Fruit fly (Drosophila melanogaster): Measurements from ENCODE around the gene Sec8.

DNA sequence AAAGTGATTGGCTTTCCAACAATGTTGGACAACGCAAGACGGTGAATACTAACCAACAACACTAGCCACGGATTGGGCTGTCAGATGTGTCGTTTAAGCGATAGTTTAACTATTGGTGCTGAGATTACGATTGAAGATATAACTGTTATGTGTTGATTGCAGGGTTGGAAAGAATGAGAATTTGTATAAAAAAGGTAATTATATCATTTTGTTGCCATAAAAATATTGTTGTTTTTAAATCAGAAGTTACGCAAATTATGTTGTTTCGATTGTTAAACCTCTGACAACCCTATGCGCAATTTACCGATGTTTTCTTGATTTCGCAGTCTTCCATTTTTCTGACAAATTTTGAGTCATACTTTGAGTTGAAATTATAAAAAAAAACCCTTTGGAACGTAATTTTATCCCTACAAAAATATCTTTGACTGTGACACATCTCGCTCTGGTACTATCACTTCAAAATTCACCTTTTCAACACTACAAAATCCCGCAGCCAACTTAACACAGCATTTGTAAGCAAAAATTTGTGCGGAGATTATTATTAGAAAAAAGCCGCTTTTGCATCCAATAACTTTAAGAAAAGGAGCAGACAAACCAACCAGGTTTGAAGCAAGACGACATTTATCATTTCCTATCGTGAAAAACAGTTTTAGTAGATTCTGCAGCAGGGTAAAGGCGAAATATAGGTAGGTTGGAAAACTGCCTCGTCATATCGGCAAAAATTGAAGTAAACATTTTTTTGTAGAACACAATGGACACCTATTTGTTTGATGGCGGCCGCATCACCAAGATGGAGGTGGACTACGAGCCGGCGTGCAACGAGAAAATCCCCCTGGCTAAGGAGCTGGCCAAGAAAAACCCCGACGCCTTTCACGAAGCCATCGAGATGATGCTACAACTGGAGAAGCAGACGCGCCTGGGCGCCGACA, 30.5 kb upstream of the Sec8 start, which contains the start of the genes Hat1 and Rpn5:
- TF ChIP-seq pan (optimal IDR thresholded peaks at IDR 0.05) (no peak), EcR (GFP tag; optimal IDR thresholded peaks at IDR 0.05) (no peak), psq (optimal IDR thresholded peaks at IDR 0.05) (no peak)
